Fruit fly (Drosophila melanogaster) whole organism, embryonic: ENCODE results near the gene vers.

Source experiments
- Awh ChIP-seq: fragments of 200-800 bp; sonication (Bioruptor generic); IDR thresholded peaks from 2 replicates; pipeline ENCODE4, ENCODE4 v1.3.6; 2022; ENCODE audit warnings: missing biosample characterization, missing genetic modification characterization
- CG11504 ChIP-seq: fragments of 200-800 bp; sonication (Bioruptor generic); optimal IDR thresholded peaks from 3 replicates; lab custom pipeline; 2019; ENCODE audit warnings: missing biosample characterization, mild to moderate bottlenecking, missing genetic modification characterization, moderate library complexity
- CG12071 ChIP-seq: fragments of 200-800 bp; sonication (Bioruptor generic); optimal IDR thresholded peaks from 3 replicates; lab custom pipeline; 2018; ENCODE audit warnings: missing biosample characterization, mild to moderate bottlenecking, missing genetic modification characterization
- Nf-YB ChIP-seq: fragments of 200-800 bp; sonication (Bioruptor generic); optimal IDR thresholded peaks from 3 replicates; lab custom pipeline; 2019; ENCODE audit warnings: missing biosample characterization, mild to moderate bottlenecking, missing genetic modification characterization, moderate library complexity
- Tbp ChIP-seq: fragments of >200 bp; optimal IDR thresholded peaks from 2 replicates; lab custom pipeline; 2018; ENCODE audit warnings: missing biosample characterization, missing genetic modification characterization
- ac ChIP-seq: fragments of 200-800 bp; sonication (Bioruptor generic); optimal IDR thresholded peaks from 3 replicates; lab custom pipeline; 2017; ENCODE audit warnings: missing biosample characterization, mild to moderate bottlenecking, missing genetic modification characterization
- grn ChIP-seq: fragments of 200-800 bp; sonication (Bioruptor generic); optimal IDR thresholded peaks from 3 replicates; lab custom pipeline; 2017; ENCODE audit warnings: missing biosample characterization, missing genetic modification characterization

- no peak for TF ChIP-seq grn (GFP tag; lab: Kevin White, UChicago)
- TF ChIP-seq Awh (GFP tag; lab: Robert Waterston, UW) = no peak
- no peak for TF ChIP-seq Nf-YB
- TF ChIP-seq CG12071 (GFP tag; lab: Kevin White, UChicago) = no peak
- TF ChIP-seq ac = no peak
- no peak for TF ChIP-seq CG11504 (tag; lab: Kevin White, UChicago)
- TF ChIP-seq Tbp (GFP tag; lab: Kevin White, UChicago) = no peak
These were observed 35.5 kb upstream of the vers start for dm6 chr3L:12080423-12080822.
